Fruit fly (Drosophila melanogaster) whole organism: ENCODE data around the gene CG33483.

Source experiments
- CG8478 ChIP-seq: fragments of >200 bp; optimal IDR thresholded peaks from 2 replicates; lab custom pipeline; 2018; ENCODE audit warnings: inconsistent platforms
- EcR ChIP-seq, 2 experiments: fragments of >200 bp; optimal IDR thresholded peaks; 2 replicates each; lab custom pipeline; 2017; ENCODE audit warnings: missing biosample characterization in 2 of 2, missing genetic modification characterization in 2 of 2, missing genetic modification reagents in 2 of 2
- usp ChIP-seq: fragments of >200 bp; optimal IDR thresholded peaks from 2 replicates; lab custom pipeline; 2017; ENCODE audit warnings: missing biosample characterization, missing genetic modification characterization, mixed read lengths

- no peak for TF ChIP-seq CG8478 (lab: Kevin White, UChicago)
- no peak for TF ChIP-seq EcR (GFP tag; optimal IDR thresholded peaks at IDR 0.05; lab: Kevin White, UChicago)
- TF ChIP-seq usp: no peak
These were observed 35.0 kb upstream of the CG33483 start, which contains the start of gene CG15550 for dm6 chr3R:30937002-30937401.
